Worm (Caenorhabditis elegans) whole organism, early embryonic: ENCODE measurements around the gene T22F7.3.

Source experiments
- B0310.2 ChIP-seq: sonication (generic microtip); optimal IDR thresholded peaks from 2 replicates; lab custom pipeline; 2016; ENCODE audit warnings: mild to moderate bottlenecking, missing genetic modification characterization, missing compliant biosample characterization
- F13C5.2 ChIP-seq: sonication (generic microtip); optimal IDR thresholded peaks from 2 replicates; lab custom pipeline; 2017; ENCODE audit warnings: mild to moderate bottlenecking, missing genetic modification characterization, inconsistent platforms, missing compliant biosample characterization
- ama-1 ChIP-seq: fragments of 150-350 bp; optimal IDR thresholded peaks from 2 replicates; lab custom pipeline; 2014
- ceh-36 ChIP-seq: sonication (generic microtip); optimal IDR thresholded peaks from 2 replicates; lab custom pipeline; 2016; ENCODE audit warnings: missing genetic modification characterization, inconsistent platforms, missing compliant biosample characterization
- ets-7 ChIP-seq: sonication (generic microtip); optimal IDR thresholded peaks from 2 replicates; lab custom pipeline; 2016; ENCODE audit warnings: missing genotype, missing genetic modification characterization, missing compliant biosample characterization
- flt-1 ChIP-seq: fragments of 200-800 bp; sonication (Bioruptor generic); IDR thresholded peaks from 2 replicates; pipeline ENCODE4 v1.3.6; 2022; ENCODE audit warnings: missing genetic modification characterization, missing compliant biosample characterization
- hmbx-1 ChIP-seq: sonication (generic microtip); optimal IDR thresholded peaks from 2 replicates; lab custom pipeline; 2016; ENCODE audit warnings: mild to moderate bottlenecking, missing genetic modification characterization, missing compliant biosample characterization
- hmg-4 ChIP-seq: fragments of 200-800 bp; sonication (Bioruptor generic); optimal IDR thresholded peaks from 2 replicates; lab custom pipeline; 2018; ENCODE audit warnings: mild to moderate bottlenecking, missing genetic modification characterization, missing compliant biosample characterization
- hnd-1 ChIP-seq: sonication (generic microtip); optimal IDR thresholded peaks from 2 replicates; lab custom pipeline; 2016; ENCODE audit warnings: missing genetic modification characterization, missing compliant biosample characterization
- pes-1 ChIP-seq: fragments of 200-800 bp; sonication (Bioruptor generic); IDR thresholded peaks from 2 replicates; pipeline ENCODE4 v1.3.6; 2022; ENCODE audit warnings: missing genetic modification reagents, missing genetic modification characterization, missing compliant biosample characterization
- scrt-1 ChIP-seq: fragments of 200-800 bp; sonication (Bioruptor generic); IDR thresholded peaks from 2 replicates; pipeline ENCODE4 v1.3.6; 2022; ENCODE audit warnings: missing genetic modification characterization, missing compliant biosample characterization
- sea-1 ChIP-seq: fragments of 200-800 bp; sonication (Bioruptor generic); conservative IDR thresholded peaks from 2 replicates; pipeline ENCODE4 v1.3.6; 2022; ENCODE audit warnings: missing genetic modification characterization, missing compliant biosample characterization
- tbx-11 ChIP-seq: fragments of 200-800 bp; sonication (Bioruptor generic); IDR thresholded peaks from 2 replicates; pipeline ENCODE4 v1.3.6; 2022; ENCODE audit warnings: missing genetic modification characterization, missing compliant biosample characterization
- tra-4 ChIP-seq: sonication (generic microtip); optimal IDR thresholded peaks from 2 replicates; lab custom pipeline; 2017; ENCODE audit warnings: missing genetic modification characterization, missing compliant biosample characterization

DNA sequence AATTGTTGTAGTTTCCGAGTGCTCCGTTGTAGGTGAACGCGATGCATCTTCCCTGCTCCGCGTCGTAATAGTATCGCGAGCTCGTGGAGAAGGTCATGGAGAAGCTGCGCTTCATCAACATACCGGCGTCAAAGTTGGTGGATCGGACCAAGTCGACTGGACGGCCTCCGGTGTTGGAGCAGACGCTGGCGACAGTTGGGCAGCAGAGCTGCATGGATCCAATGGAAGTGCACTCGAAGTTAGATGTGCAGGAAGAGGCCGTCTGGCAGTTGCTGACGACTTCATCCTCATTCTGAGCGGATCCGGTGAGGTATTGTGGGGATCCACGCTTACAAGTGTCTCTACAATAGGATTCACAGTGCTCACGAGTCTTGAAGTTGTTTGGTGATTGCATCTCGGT is 14.8 kb downstream of the T22F7.3 start:
- TF ChIP-seq ama-1 (lab: Kevin White, UChicago) (no peak), tra-4 (tag; lab: Kevin White, UChicago) (no peak), B0310.2 (tag; lab: Kevin White, UChicago) (no peak), ets-7 (tag; lab: Kevin White, UChicago) (no peak), hnd-1 (tag; lab: Kevin White, UChicago) (no peak), pes-1 (GFP tag; lab: Robert Waterston, UW) (no peak), tbx-11 (GFP tag; lab: Robert Waterston, UW) (no peak), hmg-4 (GFP tag; lab: Kevin White, UChicago) (no peak), flt-1 (GFP tag; lab: Robert Waterston, UW) (no peak), F13C5.2 (tag; lab: Kevin White, UChicago) (no peak), scrt-1 (GFP tag; lab: Robert Waterston, UW) (no peak), ceh-36 (tag; lab: Kevin White, UChicago) (no peak), sea-1 (GFP tag; lab: Robert Waterston, UW) (no peak), hmbx-1 (tag; lab: Kevin White, UChicago) (no peak)
